Fruit fly (Drosophila melanogaster): Measurements from ENCODE around the gene CG32813.
A peak's percentile ranks its signal among the peaks of the same experiment; 100 is the strongest.

The CG32813 gene

DNA sequence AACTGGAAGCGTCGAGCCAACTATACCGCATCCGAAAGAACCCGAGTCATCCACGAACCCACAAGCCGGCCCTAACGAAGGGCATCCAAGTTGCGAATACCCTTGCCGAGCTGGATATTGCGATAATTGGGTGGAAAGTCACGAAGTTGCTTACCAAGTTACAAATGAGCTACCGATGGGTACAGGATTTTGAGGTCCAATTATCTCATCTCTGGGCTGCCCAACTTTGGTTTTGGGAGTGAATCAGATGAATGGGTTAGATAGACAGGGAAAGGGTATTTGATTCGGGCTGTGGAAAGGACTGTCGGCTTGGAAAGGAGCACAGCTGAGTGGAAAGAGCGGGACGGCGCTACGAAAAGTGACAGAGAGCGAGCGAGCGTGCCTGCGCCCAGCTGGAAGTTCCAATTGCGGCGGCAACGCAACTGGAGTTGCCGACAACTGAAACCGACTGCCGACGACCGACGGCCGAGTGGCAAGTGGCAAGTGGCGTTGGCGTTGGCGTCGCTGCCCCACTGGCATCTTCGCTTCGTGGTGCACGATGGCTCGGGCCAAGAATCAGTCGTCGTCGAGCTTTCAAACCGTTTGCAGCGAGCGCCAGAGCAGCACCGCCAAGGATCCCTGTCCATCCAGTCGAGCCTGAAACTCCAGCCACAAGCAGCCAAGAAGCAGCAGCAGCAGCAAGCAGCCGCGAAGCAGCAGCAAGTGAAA lies 30.7 kb downstream of the CG32813 start (continued):
- TF ChIP-seq eg (GFP tag; IDR thresholded peaks at IDR 0.05), result peak; percentile 10; the same call in 1 of the 3 replicates
- peak; percentile 38 for TF ChIP-seq CG6792 (GFP tag; optimal IDR thresholded peaks at IDR 0.05)
- no peak for TF ChIP-seq CG1621 (tag; optimal IDR thresholded peaks at IDR 0.05)
- TF ChIP-seq CG6854 (GFP tag; optimal IDR thresholded peaks at IDR 0.05), result no peak
- TF ChIP-seq CG10669 (GFP tag; optimal IDR thresholded peaks at IDR 0.05), result peak; percentile 55
- TF ChIP-seq acj6 (GFP tag; optimal IDR thresholded peaks at IDR 0.05), result peak; percentile 37
- TF ChIP-seq CG11762 (GFP tag; optimal IDR thresholded peaks at IDR 0.05; ENCODE audit: insufficient read depth), result no peak
- TF ChIP-seq CG31627 (GFP tag; optimal IDR thresholded peaks at IDR 0.05), result peak; percentile 27
- TF ChIP-seq Eip93F (GFP tag; optimal IDR thresholded peaks at IDR 0.05), result no peak
- peak; percentile 50 for TF ChIP-seq CG7368 (GFP tag; optimal IDR thresholded peaks at IDR 0.05)
- TF ChIP-seq Ets21C (GFP tag; optimal IDR thresholded peaks at IDR 0.05), result no peak
- TF ChIP-seq CG6808 (GFP tag; optimal IDR thresholded peaks at IDR 0.05), result peak; percentile 45
- no peak for TF ChIP-seq Hr4 (GFP tag; optimal IDR thresholded peaks at IDR 0.05)
- peak; percentile 25 for TF ChIP-seq pdm3 (GFP tag; optimal IDR thresholded peaks at IDR 0.05)
- TF ChIP-seq CG3032 (tag; optimal IDR thresholded peaks at IDR 0.05), result peak; percentile 1
- no peak for TF ChIP-seq fd85E (GFP tag; optimal IDR thresholded peaks at IDR 0.05)
- TF ChIP-seq Eip78C (GFP tag), result peak; percentile 75
- peak; percentile 47 for TF ChIP-seq cyc (GFP tag; optimal IDR thresholded peaks at IDR 0.05)
- no peak; the same call in 1 of the 2 replicates for TF ChIP-seq CG15336 (GFP tag; IDR thresholded peaks at IDR 0.05)
- TF ChIP-seq fd59A (GFP tag; optimal IDR thresholded peaks at IDR 0.05), result no peak
- TF ChIP-seq dac (GFP tag; optimal IDR thresholded peaks at IDR 0.05), result no peak
- TF ChIP-seq Sox15 (GFP tag; optimal IDR thresholded peaks at IDR 0.05), result no peak

DNA sequence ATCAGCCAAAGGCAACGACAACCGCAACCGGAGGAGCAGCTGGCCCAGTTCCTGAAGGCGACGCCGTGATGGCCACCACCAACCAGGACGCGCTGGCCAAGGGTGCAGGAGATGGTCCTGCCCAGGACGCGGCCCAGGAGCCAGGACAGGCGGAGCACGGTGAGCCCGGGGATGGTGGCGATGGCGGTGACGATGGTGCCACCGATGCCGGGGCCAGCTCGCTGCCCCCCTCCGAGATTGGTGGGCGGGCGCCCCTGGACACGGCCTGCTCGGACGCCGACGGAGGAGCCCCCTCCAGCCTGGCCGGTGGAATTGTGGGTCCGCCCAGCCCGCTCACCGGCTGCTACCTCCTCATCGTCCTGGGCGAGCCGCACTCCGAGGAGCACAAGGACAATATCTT lies 33.6 kb downstream of the CG32813 start:
- TF ChIP-seq fkh (GFP tag; optimal IDR thresholded peaks at IDR 0.05) (no peak), CG10669 (GFP tag; optimal IDR thresholded peaks at IDR 0.05) (no peak), dac (GFP tag; optimal IDR thresholded peaks at IDR 0.05) (no peak), CG3032 (tag; optimal IDR thresholded peaks at IDR 0.05) (no peak), CG6792 (GFP tag; optimal IDR thresholded peaks at IDR 0.05) (no peak), Eip93F (GFP tag; optimal IDR thresholded peaks at IDR 0.05) (no peak), achi (GFP tag; optimal IDR thresholded peaks at IDR 0.05) (no peak), Blimp-1 (GFP tag; optimal IDR thresholded peaks at IDR 0.05) (no peak), CG11762 (GFP tag; optimal IDR thresholded peaks at IDR 0.05; ENCODE audit: insufficient read depth) (no peak), svp (GFP tag) (no peak), Sox15 (GFP tag; optimal IDR thresholded peaks at IDR 0.05) (no peak), CG32006 (GFP tag; optimal IDR thresholded peaks at IDR 0.05) (no peak), Smox (GFP tag; optimal IDR thresholded peaks at IDR 0.05) (no peak), CG8119 (GFP tag; IDR thresholded peaks at IDR 0.05) (no peak), Hr4 (GFP tag; optimal IDR thresholded peaks at IDR 0.05) (no peak), CG15336 (GFP tag; IDR thresholded peaks at IDR 0.05) (no peak), CG8632 (GFP tag; optimal IDR thresholded peaks at IDR 0.05) (no peak), Lpt (GFP tag; optimal IDR thresholded peaks at IDR 0.05) (no peak), Sox102F (GFP tag; optimal IDR thresholded peaks at IDR 0.05) (no peak)
